Worm (Caenorhabditis elegans): ENCODE results near the gene W05H9.4.

- TF ChIP-seq lsy-2 (tag; optimal IDR thresholded peaks at IDR 0.05) (no peak), lin-32 (GFP tag; optimal IDR thresholded peaks at IDR 0.05) (no peak), zip-8 (tag; optimal IDR thresholded peaks at IDR 0.05) (no peak), drap-1 (GFP tag; optimal IDR thresholded peaks at IDR 0.05) (no peak), nhr-28 (tag; optimal IDR thresholded peaks at IDR 0.05) (no peak), ceh-43 (GFP tag; optimal IDR thresholded peaks at IDR 0.05) (no peak), nhr-237 (tag; optimal IDR thresholded peaks at IDR 0.05) (no peak), pha-4 (tag; optimal IDR thresholded peaks at IDR 0.05) (no peak), unc-62 (GFP tag; optimal IDR thresholded peaks at IDR 0.05) (no peak), M03D4.4 (tag; optimal IDR thresholded peaks at IDR 0.05) (no peak)
Measured at ce11 chrX:6253160-6253559, 10.3 kb upstream of the W05H9.4 start.

All from whole organism, mixed stage, embryonic.